Worm (Caenorhabditis elegans) whole organism, late embryonic: ENCODE measurements around the gene clec-243.

ENCODE experiments used
- C38D4.7 ChIP-seq: fragments of 200-800 bp; sonication (Bioruptor generic); optimal IDR thresholded peaks from 2 replicates; lab custom pipeline; 2018; ENCODE audit warnings: mild to moderate bottlenecking, missing genetic modification characterization, moderate library complexity, missing compliant biosample characterization
- F13H6.1 ChIP-seq: sonication (generic microtip); optimal IDR thresholded peaks from 2 replicates; lab custom pipeline; 2016; ENCODE audit warnings: missing genetic modification characterization, missing compliant biosample characterization
- K02D7.2 ChIP-seq: sonication (generic microtip); optimal IDR thresholded peaks from 2 replicates; lab custom pipeline; 2017; ENCODE audit warnings: mild to moderate bottlenecking, missing genetic modification characterization, missing compliant biosample characterization
- T23F11.4 ChIP-seq: fragments of 200-800 bp; sonication (Bioruptor generic); optimal IDR thresholded peaks from 2 replicates; lab custom pipeline; 2018; ENCODE audit warnings: mild to moderate bottlenecking, missing genetic modification characterization, missing compliant biosample characterization
- ahr-1 ChIP-seq: sonication (generic microtip); optimal IDR thresholded peaks from 2 replicates; lab custom pipeline; 2016; ENCODE audit warnings: missing genetic modification characterization, missing compliant biosample characterization
- ceh-14 ChIP-seq: sonication (generic microtip); optimal IDR thresholded peaks from 2 replicates; lab custom pipeline; 2016; ENCODE audit warnings: missing genotype, missing genetic modification characterization, missing compliant biosample characterization
- ceh-19 ChIP-seq: fragments of 200-800 bp; sonication (Bioruptor generic); optimal IDR thresholded peaks from 2 replicates; lab custom pipeline; 2018; ENCODE audit warnings: mild to moderate bottlenecking, missing genetic modification characterization, missing compliant biosample characterization
- ceh-22 ChIP-seq: sonication (generic microtip); optimal IDR thresholded peaks from 2 replicates; lab custom pipeline; 2017; ENCODE audit warnings: missing biosample characterization, missing genetic modification characterization
- ceh-31 ChIP-seq: sonication (generic microtip); optimal IDR thresholded peaks from 2 replicates; lab custom pipeline; 2016; ENCODE audit warnings: missing genetic modification characterization, missing compliant biosample characterization
- ceh-34 ChIP-seq: sonication (generic microtip); optimal IDR thresholded peaks from 2 replicates; lab custom pipeline; 2016; ENCODE audit warnings: mild to moderate bottlenecking, missing genetic modification characterization, missing compliant biosample characterization
- ceh-48 ChIP-seq: sonication (generic microtip); optimal IDR thresholded peaks from 2 replicates; lab custom pipeline; 2016; ENCODE audit warnings: missing genetic modification characterization, inconsistent platforms, missing compliant biosample characterization
- ceh-6 ChIP-seq: fragments of 200-800 bp; sonication (Bioruptor generic); optimal IDR thresholded peaks from 2 replicates; lab custom pipeline; 2018; ENCODE audit warnings: mild to moderate bottlenecking, missing genetic modification characterization, missing compliant biosample characterization
- dve-1 ChIP-seq: sonication (generic microtip); optimal IDR thresholded peaks from 2 replicates; lab custom pipeline; 2017; ENCODE audit warnings: antibody characterized with exemption, mild to moderate bottlenecking, missing genetic modification characterization, missing compliant biosample characterization
- fax-1 ChIP-seq: sonication (generic microtip); optimal IDR thresholded peaks from 2 replicates; lab custom pipeline; 2016; ENCODE audit warnings: missing genotype, missing genetic modification characterization, missing compliant biosample characterization
- fkh-6 ChIP-seq: sonication (generic microtip); optimal IDR thresholded peaks from 2 replicates; lab custom pipeline; 2016; ENCODE audit warnings: missing genetic modification characterization, missing compliant biosample characterization
- gmeb-2 ChIP-seq: sonication (generic microtip); optimal IDR thresholded peaks from 2 replicates; lab custom pipeline; 2016; ENCODE audit warnings: missing genetic modification characterization, inconsistent platforms, missing compliant biosample characterization
- hlh-6 ChIP-seq: sonication (generic microtip); optimal IDR thresholded peaks from 2 replicates; lab custom pipeline; 2016; ENCODE audit warnings: missing genotype, missing genetic modification characterization, missing compliant biosample characterization
- lim-6 ChIP-seq: sonication (generic microtip); optimal IDR thresholded peaks from 2 replicates; lab custom pipeline; 2016; ENCODE audit warnings: missing genetic modification characterization, missing compliant biosample characterization
- lin-11 ChIP-seq: fragments of 200-800 bp; sonication (Bioruptor generic); optimal IDR thresholded peaks from 2 replicates; lab custom pipeline; 2018; ENCODE audit warnings: mild to moderate bottlenecking, missing genetic modification characterization, missing compliant biosample characterization
- madf-2 ChIP-seq: sonication (generic microtip); optimal IDR thresholded peaks from 2 replicates; lab custom pipeline; 2017; ENCODE audit warnings: missing genetic modification characterization, missing compliant biosample characterization
- mec-3 ChIP-seq: sonication (generic microtip); optimal IDR thresholded peaks from 2 replicates; lab custom pipeline; 2016; ENCODE audit warnings: borderline replicate concordance, missing genetic modification characterization, missing compliant biosample characterization
- nfya-1 ChIP-seq: sonication (generic microtip); optimal IDR thresholded peaks from 2 replicates; lab custom pipeline; 2017; ENCODE audit warnings: missing genetic modification characterization, mild to moderate bottlenecking, missing compliant biosample characterization, antibody characterized with exemption, moderate library complexity
- nhr-232 ChIP-seq: sonication (generic microtip); optimal IDR thresholded peaks from 2 replicates; lab custom pipeline; 2016; ENCODE audit warnings: missing genetic modification characterization, missing compliant biosample characterization
- npax-4 ChIP-seq: sonication (generic microtip); optimal IDR thresholded peaks from 2 replicates; lab custom pipeline; 2016; ENCODE audit warnings: missing genetic modification characterization, missing compliant biosample characterization
- pat-9 ChIP-seq: fragments of 200-800 bp; sonication (Bioruptor generic); optimal IDR thresholded peaks from 2 replicates; lab custom pipeline; 2018; ENCODE audit warnings: mild to moderate bottlenecking, missing genetic modification characterization, moderate library complexity, missing compliant biosample characterization
- pax-1 ChIP-seq: fragments of 150-350 bp; optimal IDR thresholded peaks from 2 replicates; lab custom pipeline; 2014; ENCODE audit warnings: missing biosample characterization, missing genetic modification characterization
- pha-2 ChIP-seq: sonication (generic microtip); optimal IDR thresholded peaks from 2 replicates; lab custom pipeline; 2017; ENCODE audit warnings: mild to moderate bottlenecking, missing genetic modification characterization, missing compliant biosample characterization
- rnt-1 ChIP-seq: sonication (generic microtip); optimal IDR thresholded peaks from 2 replicates; lab custom pipeline; 2016; ENCODE audit warnings: missing genetic modification characterization, missing compliant biosample characterization
- sdc-2 ChIP-seq: sonication (generic microtip); optimal IDR thresholded peaks from 2 replicates; lab custom pipeline; 2016; ENCODE audit warnings: missing genotype, missing genetic modification characterization, missing compliant biosample characterization
- sox-2 ChIP-seq: fragments of 200-800 bp; sonication (Bioruptor generic); IDR thresholded peaks from 2 replicates; pipeline ENCODE4 v1.3.6; 2022; ENCODE audit warnings: missing genetic modification reagents, missing genetic modification characterization, missing compliant biosample characterization
- syd-9 ChIP-seq: sonication (generic microtip); optimal IDR thresholded peaks from 2 replicates; lab custom pipeline; 2016; ENCODE audit warnings: mild to moderate bottlenecking, missing genetic modification characterization, moderate library complexity, missing compliant biosample characterization
- tbx-2 ChIP-seq: sonication (generic microtip); optimal IDR thresholded peaks from 2 replicates; lab custom pipeline; 2016; ENCODE audit warnings: missing genetic modification characterization, missing compliant biosample characterization
- unc-3 ChIP-seq, 2 experiments: fragments of 200-800 bp in 1 of 2; sonication (Bioruptor generic) in 1 of 2; sonication (generic microtip) in 1 of 2; conservative IDR thresholded peaks in 1 of 2; optimal IDR thresholded peaks in 1 of 2; 2 replicates each; pipeline versions ENCODE4 v1.3.6 to Lab custom; 2016 to 2022; ENCODE audit warnings: missing compliant biosample characterization in 2 of 2, missing genetic modification characterization in 2 of 2, missing genetic modification reagents in 1 of 2
- unc-42 ChIP-seq: sonication (generic microtip); optimal IDR thresholded peaks from 2 replicates; lab custom pipeline; 2016; ENCODE audit warnings: missing genotype, missing genetic modification characterization, missing compliant biosample characterization
- unc-55 ChIP-seq: sonication (generic microtip); optimal IDR thresholded peaks from 2 replicates; lab custom pipeline; 2017; ENCODE audit warnings: missing biosample characterization, missing genetic modification reagents, missing genetic modification characterization
- unc-86 ChIP-seq: sonication (generic microtip); optimal IDR thresholded peaks from 2 replicates; lab custom pipeline; 2016; ENCODE audit warnings: missing genetic modification characterization, missing compliant biosample characterization
- ztf-16 ChIP-seq: sonication (generic microtip); optimal IDR thresholded peaks from 2 replicates; lab custom pipeline; 2017; ENCODE audit warnings: missing genetic modification characterization, missing compliant biosample characterization

Gene clec-243

ce11 chrV:17240579-17241277 is 8.1 kb downstream of the clec-243 start:
- TF ChIP-seq fkh-6 (tag; lab: Kevin White, UChicago) (no peak), hlh-6 (tag; lab: Kevin White, UChicago) (no peak), rnt-1 (tag; lab: Kevin White, UChicago) (no peak), unc-42 (no peak), gmeb-2 (tag; lab: Kevin White, UChicago) (no peak), pat-9 (tag; lab: Kevin White, UChicago) (no peak)

- TF ChIP-seq fkh-6 (tag; lab: Kevin White, UChicago) (no peak), F13H6.1 (no peak), nhr-232 (tag; lab: Kevin White, UChicago) (no peak), sdc-2 (no peak), dve-1 (no peak), ceh-22 (no peak), ceh-19 (GFP tag; lab: Kevin White, UChicago) (no peak), pat-9 (tag; lab: Kevin White, UChicago) (no peak), pax-1 (no peak), fax-1 (tag; lab: Kevin White, UChicago) (no peak), sox-2 (GFP tag; lab: Robert Waterston, UW) (no peak), madf-2 (tag; lab: Kevin White, UChicago) (no peak), lim-6 (tag; lab: Kevin White, UChicago) (no peak), unc-3 (GFP tag; conservative IDR thresholded peaks at IDR 0.05; lab: Robert Waterston, UW) (no peak), unc-3 (tag; optimal IDR thresholded peaks at IDR 0.05; lab: Kevin White, UChicago) (no peak), unc-86 (tag; lab: Kevin White, UChicago) (no peak), unc-55 (GFP tag; lab: Kevin White, UChicago) (no peak), pha-2 (tag; lab: Kevin White, UChicago) (no peak), ztf-16 (no peak), ceh-34 (no peak)
These were observed 10.0 kb downstream of the clec-243 start, which contains the start of gene T19C9.8 for ce11 chrV:17238799-17239198. TSS of gene T19C9.8 (plus strand) at chrV:17239097.

- TF ChIP-seq syd-9 (tag; lab: Kevin White, UChicago): no peak
- no peak for TF ChIP-seq gmeb-2 (tag; lab: Kevin White, UChicago)
- no peak for TF ChIP-seq ceh-6 (GFP tag; lab: Kevin White, UChicago)
- no peak for TF ChIP-seq lin-11 (tag; lab: Kevin White, UChicago)
- TF ChIP-seq pha-2 (tag; lab: Kevin White, UChicago): no peak
- no peak for TF ChIP-seq mec-3 (tag; lab: Kevin White, UChicago)
- TF ChIP-seq ceh-48 (tag; lab: Kevin White, UChicago): no peak
- TF ChIP-seq ceh-31 (tag; lab: Kevin White, UChicago): no peak
These were observed 12.5 kb downstream of the clec-243 start, which contains the start of gene T19C9.10 for ce11 chrV:17236345-17236744. TSS of gene T19C9.10 (plus strand) at chrV:17236592.

ce11 chrV:17232403-17232802 is 16.4 kb downstream of the clec-243 start:
- no peak for TF ChIP-seq ahr-1
- no peak for TF ChIP-seq T23F11.4
- no peak for TF ChIP-seq sox-2 (GFP tag; lab: Robert Waterston, UW)
- no peak for TF ChIP-seq fkh-6 (tag; lab: Kevin White, UChicago)
- TF ChIP-seq K02D7.2 (tag; lab: Kevin White, UChicago): no peak
- TF ChIP-seq tbx-2 (tag; lab: Kevin White, UChicago): no peak
- no peak for TF ChIP-seq syd-9 (tag; lab: Kevin White, UChicago)
- no peak for TF ChIP-seq F13H6.1
- TF ChIP-seq nfya-1 (tag; lab: Kevin White, UChicago): no peak
- no peak for TF ChIP-seq npax-4
- no peak for TF ChIP-seq ceh-14 (tag; lab: Kevin White, UChicago)
- no peak for TF ChIP-seq C38D4.7 (GFP tag; lab: Kevin White, UChicago)
- TF ChIP-seq, all 69 proteins: peak for 0
